Fruit fly (Drosophila melanogaster) whole organism, wandering third instar larva: ENCODE data around the gene Taf9.

Source experiments
- Abd-B ChIP-seq: fragments of >200 bp; optimal IDR thresholded peaks from 2 replicates; lab custom pipeline; 2017; ENCODE audit warnings: missing biosample characterization, missing genetic modification characterization
- CG32264 ChIP-seq: fragments of 200-800 bp; sonication (Bioruptor generic); optimal IDR thresholded peaks from 2 replicates; lab custom pipeline; 2016; ENCODE audit warnings: missing biosample characterization, missing genetic modification characterization
- CG9705 ChIP-seq: fragments of 200-800 bp; sonication (Bioruptor generic); optimal IDR thresholded peaks from 2 replicates; lab custom pipeline; 2018; ENCODE audit warnings: missing biosample characterization, mild to moderate bottlenecking, missing genetic modification characterization
- CrebA ChIP-seq: fragments of 200-800 bp; sonication (Bioruptor generic); optimal IDR thresholded peaks from 2 replicates; lab custom pipeline; 2016; ENCODE audit warnings: missing biosample characterization, mild to moderate bottlenecking, missing genetic modification characterization, borderline replicate concordance
- Dfd ChIP-seq: fragments of >200 bp; optimal IDR thresholded peaks from 2 replicates; lab custom pipeline; 2017; ENCODE audit warnings: missing biosample characterization, missing genetic modification characterization
- Dif ChIP-seq: fragments of 200-275, 200-300 bp; sonication (Bioruptor generic); optimal IDR thresholded peaks from 2 replicates; lab custom pipeline; 2018; ENCODE audit warnings: missing biosample characterization, missing genetic modification characterization; ENCODE audit not compliant: partially characterized antibody
- GATAd ChIP-seq: sonication (Bioruptor generic); optimal IDR thresholded peaks from 2 replicates; lab custom pipeline; 2016; ENCODE audit warnings: missing biosample characterization, missing genetic modification characterization
- HLH106 ChIP-seq: fragments of 200-800 bp; optimal IDR thresholded peaks from 3 replicates; lab custom pipeline; 2019; ENCODE audit warnings: missing biosample characterization, mild to moderate bottlenecking, missing genetic modification characterization, moderate library complexity
- Hnf4 ChIP-seq: fragments of 200-800 bp; sonication (Bioruptor generic); optimal IDR thresholded peaks from 2 replicates; lab custom pipeline; 2016; ENCODE audit warnings: missing biosample characterization, mild to moderate bottlenecking, missing genetic modification characterization
- Hr78 ChIP-seq: fragments of >200 bp; optimal IDR thresholded peaks from 2 replicates; lab custom pipeline; 2017; ENCODE audit warnings: missing biosample characterization, missing genetic modification characterization
- Hr83 ChIP-seq: fragments of 200-300 bp; sonication (Bioruptor generic); optimal IDR thresholded peaks from 2 replicates; lab custom pipeline; 2016; ENCODE audit warnings: missing biosample characterization, mild to moderate bottlenecking, missing genetic modification characterization, moderate library complexity; ENCODE audit not compliant: poor library complexity, severe bottlenecking
- Jra ChIP-seq: sonication (Bioruptor generic); optimal IDR thresholded peaks from 2 replicates; lab custom pipeline; 2016; ENCODE audit warnings: missing biosample characterization, missing genetic modification characterization
- Mio ChIP-seq: sonication (Bioruptor generic); optimal IDR thresholded peaks from 2 replicates; lab custom pipeline; 2016; ENCODE audit warnings: missing biosample characterization, missing genetic modification characterization
- Myc ChIP-seq: fragments of >200 bp; optimal IDR thresholded peaks from 2 replicates; lab custom pipeline; 2017
- N ChIP-seq: fragments of >200 bp; optimal IDR thresholded peaks from 2 replicates; lab custom pipeline; 2018; ENCODE audit warnings: missing biosample characterization, missing external identifiers, missing genetic modification characterization
- OdsH ChIP-seq: fragments of 200-800 bp; sonication (Bioruptor generic); optimal IDR thresholded peaks from 2 replicates; lab custom pipeline; 2016; ENCODE audit warnings: missing biosample characterization, mild to moderate bottlenecking, missing genetic modification characterization
- Rel ChIP-seq, 2 experiments: fragments of 200-800 bp; sonication (Bioruptor generic) in 1 of 2; optimal IDR thresholded peaks; 2 replicates in 1 of 2; 3 replicates in 1 of 2; lab custom pipeline; 2016 to 2019; ENCODE audit warnings: mild to moderate bottlenecking in 2 of 2, missing biosample characterization in 2 of 2, missing genetic modification characterization in 2 of 2, moderate library complexity in 1 of 2
- Sp1 ChIP-seq: fragments of 200-800 bp; sonication (Bioruptor generic); optimal IDR thresholded peaks from 3 replicates; lab custom pipeline; 2019; ENCODE audit warnings: missing biosample characterization, mild to moderate bottlenecking, missing genetic modification characterization, moderate library complexity
- Vsx2 ChIP-seq: fragments of 200-300, 225-300 bp; sonication (Bioruptor generic); optimal IDR thresholded peaks from 2 replicates; lab custom pipeline; 2018; ENCODE audit warnings: missing biosample characterization, missing genetic modification characterization; ENCODE audit not compliant: partially characterized antibody
- br ChIP-seq: fragments of 200-800 bp; sonication (Bioruptor generic); optimal IDR thresholded peaks from 2 replicates; lab custom pipeline; 2016; ENCODE audit warnings: missing biosample characterization, missing genetic modification characterization
- brk ChIP-seq: fragments of 200-800 bp; sonication (Bioruptor generic); optimal IDR thresholded peaks from 2 replicates; lab custom pipeline; 2016; ENCODE audit warnings: missing biosample characterization, mild to moderate bottlenecking, missing genetic modification characterization
- dl ChIP-seq, 2 experiments: fragments of 175-275, 200-275 bp in 1 of 2; fragments of 200-275 bp in 1 of 2; sonication (Bioruptor generic); optimal IDR thresholded peaks; lab custom pipeline; 2018; ENCODE audit warnings: mild to moderate bottlenecking in 2 of 2, missing biosample characterization in 2 of 2, missing genetic modification characterization in 2 of 2, moderate library complexity in 2 of 2; ENCODE audit not compliant: partially characterized antibody in 2 of 2, insufficient read depth in 1 of 2
- dmrt93B ChIP-seq: fragments of 200-800 bp; sonication (Bioruptor generic); optimal IDR thresholded peaks from 2 replicates; lab custom pipeline; 2018; ENCODE audit warnings: missing biosample characterization, mild to moderate bottlenecking, missing genetic modification characterization
- dsf ChIP-seq: sonication (Bioruptor generic); optimal IDR thresholded peaks from 2 replicates; lab custom pipeline; 2016; ENCODE audit warnings: missing biosample characterization, missing genetic modification characterization, borderline replicate concordance
- ey ChIP-seq: fragments of 200-800 bp; sonication (Bioruptor generic); optimal IDR thresholded peaks from 2 replicates; lab custom pipeline; 2016; ENCODE audit warnings: missing biosample characterization, missing genetic modification characterization
- foxo ChIP-seq, 2 experiments: fragments of 200-800 bp; sonication (Bioruptor generic); optimal IDR thresholded peaks; 2 replicates in 1 of 2; 3 replicates in 1 of 2; lab custom pipeline; 2016 to 2017; ENCODE audit warnings: missing biosample characterization in 2 of 2, missing genetic modification characterization in 2 of 2
- fru ChIP-seq: fragments of 200-800 bp; sonication (Bioruptor generic); optimal IDR thresholded peaks from 3 replicates; lab custom pipeline; 2016; ENCODE audit warnings: missing biosample characterization, mild to moderate bottlenecking, missing genetic modification characterization
- h ChIP-seq: fragments of 200-800 bp; sonication (Bioruptor generic); optimal IDR thresholded peaks from 3 replicates; lab custom pipeline; 2016; ENCODE audit warnings: missing biosample characterization, mild to moderate bottlenecking, missing genetic modification characterization
- jim ChIP-seq: fragments of 175-275, 200-325 bp; sonication (Bioruptor generic); optimal IDR thresholded peaks from 2 replicates; lab custom pipeline; 2016; ENCODE audit warnings: missing biosample characterization, mild to moderate bottlenecking, missing genetic modification characterization
- lola ChIP-seq: fragments of >200 bp; optimal IDR thresholded peaks from 2 replicates; lab custom pipeline; 2017; ENCODE audit warnings: missing biosample characterization, missing genetic modification characterization
- pan ChIP-seq: fragments of >200 bp; optimal IDR thresholded peaks from 2 replicates; lab custom pipeline; 2017
- psq ChIP-seq: fragments of 200-800 bp; sonication (Bioruptor generic); optimal IDR thresholded peaks from 3 replicates; lab custom pipeline; 2017; ENCODE audit warnings: missing biosample characterization, mild to moderate bottlenecking, missing genetic modification characterization, moderate library complexity
- rgr ChIP-seq: fragments of 200-800 bp; sonication (Bioruptor generic); optimal IDR thresholded peaks from 3 replicates; lab custom pipeline; 2016; ENCODE audit warnings: missing biosample characterization, mild to moderate bottlenecking, missing genetic modification characterization
- sage ChIP-seq: fragments of 200-800 bp; sonication (Bioruptor generic); optimal IDR thresholded peaks from 2 replicates; lab custom pipeline; 2016; ENCODE audit warnings: missing biosample characterization, mild to moderate bottlenecking, missing genetic modification characterization
- sv ChIP-seq: fragments of 200-800 bp; sonication (Bioruptor generic); optimal IDR thresholded peaks from 3 replicates; lab custom pipeline; 2016; ENCODE audit warnings: missing biosample characterization, missing genetic modification characterization
- tai ChIP-seq: sonication (Bioruptor generic); optimal IDR thresholded peaks from 2 replicates; lab custom pipeline; 2016; ENCODE audit warnings: missing biosample characterization, missing genetic modification characterization
- usp ChIP-seq: fragments of >200 bp; optimal IDR thresholded peaks from 2 replicates; lab custom pipeline; 2017; ENCODE audit warnings: missing biosample characterization, missing genetic modification characterization
- woc ChIP-seq: sonication (Bioruptor generic); optimal IDR thresholded peaks from 2 replicates; lab custom pipeline; 2016; ENCODE audit warnings: missing biosample characterization, mild to moderate bottlenecking, missing genetic modification characterization

Taf9 gene

DNA sequence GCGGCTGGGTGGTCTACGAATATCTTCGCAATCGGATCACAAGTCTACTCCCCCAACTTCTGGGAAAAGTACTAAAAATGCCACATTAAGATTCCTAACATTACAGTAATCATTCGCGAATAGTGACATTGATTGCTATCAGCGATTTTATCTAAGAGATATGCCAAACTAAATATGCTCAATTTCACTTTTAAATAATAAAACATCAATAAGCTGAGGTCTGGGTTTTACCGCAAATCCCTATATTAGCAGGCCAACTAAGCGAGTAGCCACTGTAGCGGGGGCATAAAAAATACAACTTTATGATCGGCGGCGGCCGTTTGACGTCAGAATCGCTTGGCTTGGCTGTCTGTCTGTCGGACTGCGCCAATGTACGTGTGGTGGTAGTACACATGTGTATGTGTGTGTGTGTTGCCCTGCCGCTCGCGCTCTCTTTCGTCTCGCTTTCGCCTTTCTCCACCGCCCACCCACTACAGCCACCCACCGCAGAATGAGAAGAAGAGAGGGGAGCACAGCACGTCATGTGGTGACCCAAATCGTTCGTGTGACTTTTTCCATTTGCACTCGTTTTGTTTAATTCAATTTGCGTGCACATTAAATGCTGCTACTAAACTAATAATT is 38.4 kb downstream of the Taf9 start (continued):
- peak; percentile 80 for TF ChIP-seq brk (GFP tag; lab: Kevin White, UChicago)

DNA sequence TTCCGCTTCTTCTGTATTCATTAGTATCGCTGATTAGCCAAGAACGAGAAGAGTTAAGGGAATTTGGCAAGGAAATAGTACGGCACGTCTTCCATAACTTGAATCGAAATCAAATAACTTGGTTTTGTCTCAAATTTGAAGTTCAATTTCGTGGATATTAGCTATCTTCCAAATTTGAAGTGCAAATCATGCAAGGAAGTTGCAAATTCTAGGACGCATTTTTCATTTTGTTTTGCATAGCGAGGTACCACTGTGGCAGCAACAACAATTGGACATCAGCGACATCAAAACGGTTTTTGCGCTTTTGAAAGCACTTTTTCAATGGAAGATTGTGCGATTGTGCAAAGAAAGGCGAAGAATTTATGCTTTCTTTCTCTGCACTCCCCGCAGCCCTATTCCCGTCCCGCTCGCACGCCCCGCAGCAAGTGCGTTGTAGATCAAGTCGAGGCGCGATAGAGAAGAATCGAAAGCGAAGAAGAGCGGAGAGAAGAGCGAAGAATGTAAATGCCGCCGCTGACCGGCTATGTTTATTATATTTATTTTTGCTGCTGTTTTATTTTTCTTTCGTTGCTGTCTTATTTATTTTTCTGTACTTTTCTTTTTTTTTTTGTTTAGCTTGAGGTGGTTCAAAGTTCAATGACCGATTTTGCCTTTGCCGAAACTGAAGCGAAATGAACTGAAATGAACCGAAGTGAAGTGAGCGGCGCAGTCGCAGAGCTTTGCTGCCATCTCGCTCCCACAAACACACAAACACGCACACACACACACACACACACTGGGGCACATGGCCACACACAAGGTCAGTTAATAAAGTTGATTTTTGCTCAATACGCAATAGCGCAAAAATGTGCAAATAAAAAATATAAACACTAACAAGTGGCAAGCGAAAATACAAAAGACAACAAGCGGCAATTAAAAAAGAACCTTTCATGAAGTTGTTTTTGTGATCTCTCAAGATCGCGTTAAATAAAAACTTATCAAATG is 39.5 kb downstream of the Taf9 start:
- TF ChIP-seq rgr (GFP tag; lab: Kevin White, UChicago) (peak; percentile 80), dsf (GFP tag; lab: Kevin White, UChicago) (no peak), Hr83 (no peak), sage (peak; percentile 1), woc (GFP tag; lab: Kevin White, UChicago) (peak; percentile 19), sv (GFP tag; lab: Kevin White, UChicago) (no peak), Sp1 (peak; percentile 35), psq (peak; percentile 70), Dfd (peak; percentile 64), Dif (GFP tag; lab: Kevin White, UChicago) (no peak), CG32264 (no peak), Vsx2 (GFP tag; lab: Kevin White, UChicago) (peak; percentile 5), fru (peak; percentile 80), Hr78 (no peak), ey (peak; percentile 85), lola (GFP tag; lab: Kevin White, UChicago) (no peak), Hnf4 (peak; percentile 57), Rel (GFP tag; optimal IDR thresholded peaks at IDR 0.05; lab: Kevin White, UChicago) (peak; percentile 9), Rel (tag; optimal IDR thresholded peaks at IDR 0.05; lab: Kevin White, UChicago) (peak; percentile 28), dmrt93B (peak; percentile 39), dl (GFP tag; optimal IDR thresholded peaks at IDR 0.05; lab: Kevin White, UChicago; ENCODE audit: insufficient read depth in 1 of 2, partially characterized antibody in 2 of 2) (no peak), CrebA (peak; percentile 38), foxo (GFP tag; optimal IDR thresholded peaks at IDR 0.05; lab: Kevin White, UChicago) (peak in 1 of 2 experiments; percentile 89), usp (GFP tag; lab: Kevin White, UChicago) (no peak), h (GFP tag; lab: Kevin White, UChicago) (peak; percentile 81), brk (GFP tag; lab: Kevin White, UChicago) (no peak), OdsH (GFP tag; lab: Kevin White, UChicago) (peak; percentile 47), br (GFP tag; lab: Kevin White, UChicago) (peak; percentile 74), HLH106 (tag; lab: Kevin White, UChicago) (peak; percentile 78), tai (GFP tag; lab: Kevin White, UChicago) (peak; percentile 38), pan (no peak), Myc (lab: Kevin White, UChicago) (no peak), jim (no peak), Mio (no peak), Abd-B (GFP tag; lab: Kevin White, UChicago) (no peak), GATAd (GFP tag; lab: Kevin White, UChicago) (no peak), Jra (GFP tag; lab: Kevin White, UChicago) (no peak), N (GFP tag; lab: Kevin White, UChicago) (no peak), CG9705 (peak; percentile 24)
